Worm (Caenorhabditis elegans): ENCODE results near the gene trim-21.

DNA sequence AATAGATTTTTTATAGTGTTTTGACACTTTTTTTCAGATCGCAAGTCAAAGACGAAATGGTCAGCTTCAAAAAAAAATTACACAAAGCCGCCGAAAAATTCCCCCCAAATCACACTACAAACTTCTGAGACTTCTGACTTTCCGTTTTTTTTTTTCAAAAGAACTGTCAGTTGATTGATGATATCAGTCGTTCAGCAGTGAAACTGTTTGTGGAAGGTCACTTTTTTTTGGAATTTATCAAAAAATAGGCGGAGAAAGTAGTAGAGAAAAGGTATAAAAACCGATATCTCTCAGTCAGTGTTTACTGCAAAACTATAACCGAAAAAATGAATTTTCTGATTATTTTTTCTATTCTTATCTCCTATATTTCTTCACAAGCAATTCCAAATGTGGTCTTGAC, 40.4 kb upstream of the trim-21 start, which contains the start of gene F43C11.3:
- TF ChIP-seq tra-4 (tag; optimal IDR thresholded peaks at IDR 0.05) (no peak), hnd-1 (tag; optimal IDR thresholded peaks at IDR 0.05) (no peak), ama-1 (optimal IDR thresholded peaks at IDR 0.05) (no peak), pes-1 (GFP tag; IDR thresholded peaks at IDR 0.05) (no peak), sea-1 (GFP tag; conservative IDR thresholded peaks at IDR 0.05) (no peak), flt-1 (GFP tag; IDR thresholded peaks at IDR 0.05) (no peak), hmbx-1 (tag; optimal IDR thresholded peaks at IDR 0.05) (no peak), ceh-13 (GFP tag; optimal IDR thresholded peaks at IDR 0.05) (no peak), aly-1 (tag; optimal IDR thresholded peaks at IDR 0.05) (no peak)
